Worm (Caenorhabditis elegans): ENCODE data around the gene arrd-4.

Gene arrd-4

DNA sequence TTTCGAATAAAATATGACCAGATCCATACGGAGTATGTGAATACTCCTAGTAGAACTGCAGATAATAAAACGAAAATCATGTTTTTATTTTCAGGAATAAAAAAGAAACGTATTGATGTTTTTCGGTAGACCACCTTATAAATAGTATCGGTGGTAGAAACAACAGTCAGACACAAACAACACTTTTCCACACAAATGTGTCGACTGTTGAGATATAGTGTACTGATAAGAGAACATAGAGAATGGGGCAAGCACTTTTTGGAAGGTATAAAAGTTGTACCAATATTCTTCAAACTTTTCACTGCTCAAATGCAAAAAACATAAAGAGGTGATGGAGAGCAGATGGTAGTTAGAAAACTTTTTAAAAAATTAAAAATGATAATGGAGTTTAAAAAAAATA, 35.5 kb downstream of the arrd-4 start, which contains the start of gene cyp-13A6:
TSS of gene cyp-13A6 (minus strand) at position 180 of the 400 bp plus-strand sequence.
- no peak for TF ChIP-seq fos-1 (tag; optimal IDR thresholded peaks at IDR 0.05)
- TF ChIP-seq lin-14 (GFP tag; optimal IDR thresholded peaks at IDR 0.05), result peak; percentile 28
- TF ChIP-seq nhr-12 (tag; optimal IDR thresholded peaks at IDR 0.05), result no peak
- peak; percentile 13 for TF ChIP-seq nhr-20 (tag; optimal IDR thresholded peaks at IDR 0.05)
- no peak for TF ChIP-seq nhr-90 (tag; optimal IDR thresholded peaks at IDR 0.05; ENCODE audit: poor library complexity)
- no peak for TF ChIP-seq egl-13 (tag; optimal IDR thresholded peaks at IDR 0.05)
- no peak for TF ChIP-seq tlp-1 (tag; optimal IDR thresholded peaks at IDR 0.05)
- TF ChIP-seq elt-2 (tag; optimal IDR thresholded peaks at IDR 0.05), result peak; percentile 21
- no peak for TF ChIP-seq tbx-2 (tag; optimal IDR thresholded peaks at IDR 0.05)

DNA sequence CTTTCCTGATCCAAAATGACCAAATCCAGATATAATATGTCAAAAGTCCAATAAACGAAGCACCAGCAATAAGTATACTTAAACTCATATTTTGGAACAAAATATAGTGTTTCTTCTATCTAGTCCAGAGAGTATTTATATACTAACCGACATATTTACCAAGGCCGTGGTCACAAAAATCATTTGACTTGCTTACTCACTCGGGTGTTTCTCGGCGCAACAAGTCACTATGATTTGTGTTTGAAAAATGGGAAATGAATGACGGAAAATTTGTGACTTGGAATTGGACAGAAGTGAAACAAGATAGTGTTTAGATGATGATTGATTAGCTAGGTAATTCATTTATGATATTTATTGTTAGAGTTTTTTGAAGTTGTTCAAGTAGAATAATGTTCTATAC, 37.9 kb downstream of the arrd-4 start, which contains the start of gene cyp-13A5:
TSS of gene cyp-13A5 (minus strand) at position 112 of the 400 bp plus-strand sequence.
- TF ChIP-seq hlh-17 (GFP tag; optimal IDR thresholded peaks at IDR 0.05; ENCODE audit: borderline replicate concordance), result no peak
- TF ChIP-seq ztf-4 (tag; optimal IDR thresholded peaks at IDR 0.05), result no peak
- TF ChIP-seq ceh-63 (GFP tag; optimal IDR thresholded peaks at IDR 0.05), result no peak
- TF ChIP-seq egl-27 (tag; optimal IDR thresholded peaks at IDR 0.05), result no peak
- TF ChIP-seq aly-2 (tag; optimal IDR thresholded peaks at IDR 0.05), result no peak
- no peak for TF ChIP-seq zag-1 (tag; optimal IDR thresholded peaks at IDR 0.05)
- no peak for TF ChIP-seq unc-86 (tag; optimal IDR thresholded peaks at IDR 0.05)
- no peak for TF ChIP-seq lin-39 (tag; optimal IDR thresholded peaks at IDR 0.05)
- no peak for TF ChIP-seq ces-1 (GFP tag; optimal IDR thresholded peaks at IDR 0.05)
- TF ChIP-seq nhr-76 (tag; optimal IDR thresholded peaks at IDR 0.05), result no peak
- no peak for TF ChIP-seq skn-1 (tag; optimal IDR thresholded peaks at IDR 0.05)
- no peak for TF ChIP-seq lir-3 (tag; optimal IDR thresholded peaks at IDR 0.05; ENCODE audit: poor library complexity)
- no peak for TF ChIP-seq hlh-4 (tag; optimal IDR thresholded peaks at IDR 0.05)
- peak; percentile 27 for TF ChIP-seq nhr-90 (tag; optimal IDR thresholded peaks at IDR 0.05; ENCODE audit: poor library complexity)
- TF ChIP-seq nhr-28 (tag; optimal IDR thresholded peaks at IDR 0.05), result no peak
- no peak for TF ChIP-seq sox-4 (tag; optimal IDR thresholded peaks at IDR 0.05)
- TF ChIP-seq elt-2 (tag; optimal IDR thresholded peaks at IDR 0.05), result peak; percentile 34
- no peak for TF ChIP-seq nhr-84 (tag; optimal IDR thresholded peaks at IDR 0.05)
- no peak for TF ChIP-seq unc-62 (GFP tag; optimal IDR thresholded peaks at IDR 0.05)
- TF ChIP-seq nhr-85 (tag), result peak; percentile 88
- TF ChIP-seq F16B12.6 (tag; optimal IDR thresholded peaks at IDR 0.05), result no peak
- peak; percentile 56 for TF ChIP-seq snu-23 (GFP tag; optimal IDR thresholded peaks at IDR 0.05)
- no peak for TF ChIP-seq swsn-7 (tag; optimal IDR thresholded peaks at IDR 0.05)
- no peak for TF ChIP-seq nhr-12 (tag; optimal IDR thresholded peaks at IDR 0.05)
- TF ChIP-seq fkh-8 (tag; optimal IDR thresholded peaks at IDR 0.05), result no peak
- TF ChIP-seq unc-30 (tag; optimal IDR thresholded peaks at IDR 0.05), result no peak
- no peak for TF ChIP-seq C04F5.9 (tag; optimal IDR thresholded peaks at IDR 0.05)
- no peak for TF ChIP-seq nhr-77 (tag; optimal IDR thresholded peaks at IDR 0.05)
- peak; percentile 47 for TF ChIP-seq nhr-71 (tag; optimal IDR thresholded peaks at IDR 0.05)
- TF ChIP-seq sup-37 (GFP tag; optimal IDR thresholded peaks at IDR 0.05), result no peak
- TF ChIP-seq fkh-4 (tag; optimal IDR thresholded peaks at IDR 0.05; ENCODE audit: borderline replicate concordance), result no peak
- TF ChIP-seq vab-15 (tag; optimal IDR thresholded peaks at IDR 0.05), result no peak
- no peak for TF ChIP-seq efl-1 (optimal IDR thresholded peaks at IDR 0.05)
- TF ChIP-seq efl-1 (GFP tag; optimal IDR thresholded peaks at IDR 0.05 in 1 of 2), result no peak
- no peak for TF ChIP-seq ama-1 (optimal IDR thresholded peaks at IDR 0.05)
- TF ChIP-seq irx-1 (tag; optimal IDR thresholded peaks at IDR 0.05), result no peak
- peak; percentile 71 for TF ChIP-seq blmp-1 (tag; optimal IDR thresholded peaks at IDR 0.05)
- peak in 1 of 2 experiments; percentile 5 for TF ChIP-seq mdl-1 (tag; optimal IDR thresholded peaks at IDR 0.05)
- TF ChIP-seq xbp-1 (tag; optimal IDR thresholded peaks at IDR 0.05), result no peak
- TF ChIP-seq ceh-82 (tag; optimal IDR thresholded peaks at IDR 0.05), result no peak
- TF ChIP-seq grh-1 (GFP tag; IDR thresholded peaks at IDR 0.05), result no peak
- no peak for TF ChIP-seq snpc-4 (tag; optimal IDR thresholded peaks at IDR 0.05)
- TF ChIP-seq ztf-11 (tag; optimal IDR thresholded peaks at IDR 0.05), result no peak
- peak; percentile 0 for TF ChIP-seq C16A3.4 (tag; optimal IDR thresholded peaks at IDR 0.05)
- TF ChIP-seq nhr-47 (tag; optimal IDR thresholded peaks at IDR 0.05), result no peak
- no peak for TF ChIP-seq mab-9 (GFP tag; IDR thresholded peaks at IDR 0.05)
- TF ChIP-seq ceh-90 (tag; optimal IDR thresholded peaks at IDR 0.05), result no peak
- peak; percentile 11 for TF ChIP-seq tbx-2 (tag; optimal IDR thresholded peaks at IDR 0.05)

All from whole organism, L1 larva.